Worm (Caenorhabditis elegans): Measurements from ENCODE around the gene utx-1.

The utx-1 gene

ce11 chrX:8582767-8583360 lies 25.9 kb downstream of the utx-1 start:
- no peak for TF ChIP-seq hlh-15 (tag; optimal IDR thresholded peaks at IDR 0.05)
- no peak for TF ChIP-seq nhr-232 (tag; optimal IDR thresholded peaks at IDR 0.05)
- no peak for TF ChIP-seq odd-2 (tag; optimal IDR thresholded peaks at IDR 0.05)
- TF ChIP-seq ceh-30 (tag; optimal IDR thresholded peaks at IDR 0.05): no peak

ce11 chrX:8584825-8585384 lies 28.0 kb downstream of the utx-1 start:
- TF ChIP-seq K02D7.2 (tag; optimal IDR thresholded peaks at IDR 0.05): no peak
- TF ChIP-seq lin-11 (tag; optimal IDR thresholded peaks at IDR 0.05): no peak
- no peak for TF ChIP-seq npax-4 (tag; optimal IDR thresholded peaks at IDR 0.05)
- no peak for TF ChIP-seq che-1 (tag; optimal IDR thresholded peaks at IDR 0.05)
- no peak for TF ChIP-seq ceh-18 (tag; optimal IDR thresholded peaks at IDR 0.05)
- no peak for TF ChIP-seq nhr-11 (tag; optimal IDR thresholded peaks at IDR 0.05)
- TF ChIP-seq ama-1 (optimal IDR thresholded peaks at IDR 0.05): no peak
- TF ChIP-seq unc-55 (GFP tag; optimal IDR thresholded peaks at IDR 0.05): no peak
- TF ChIP-seq hlh-8 (tag; optimal IDR thresholded peaks at IDR 0.05): no peak
- TF ChIP-seq mec-3 (tag; optimal IDR thresholded peaks at IDR 0.05; ENCODE audit: borderline replicate concordance): no peak
- no peak for TF ChIP-seq Y22D7AL.16 (tag; optimal IDR thresholded peaks at IDR 0.05)
- no peak for TF ChIP-seq nfya-1 (tag; optimal IDR thresholded peaks at IDR 0.05)
- TF ChIP-seq madf-2 (tag; optimal IDR thresholded peaks at IDR 0.05): no peak
- no peak for TF ChIP-seq ceh-19 (GFP tag; optimal IDR thresholded peaks at IDR 0.05)
- TF ChIP-seq C08G9.2 (tag; optimal IDR thresholded peaks at IDR 0.05): no peak
- TF ChIP-seq rnt-1 (tag; optimal IDR thresholded peaks at IDR 0.05): no peak

DNA sequence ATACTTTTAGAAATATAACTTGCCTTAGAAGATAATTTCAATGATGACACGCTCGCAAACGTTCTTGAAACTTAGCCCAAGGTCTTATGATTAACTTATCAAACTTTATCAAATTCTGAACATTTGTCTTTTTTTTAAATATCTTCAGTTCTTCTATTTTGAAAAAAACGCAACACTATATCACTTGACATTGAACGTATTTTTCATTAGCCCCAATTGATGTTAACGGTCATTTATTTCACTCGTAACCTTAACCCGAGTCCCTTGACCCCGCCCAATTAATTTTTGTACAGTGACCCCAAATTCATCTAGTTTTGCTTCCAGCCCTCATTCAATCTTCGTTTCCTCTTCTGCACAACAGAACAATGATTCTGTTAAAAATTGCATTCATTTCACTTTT lies 28.9 kb downstream of the utx-1 start, which contains the start of gene F18E9.3:
Gene F18E9.3 (plus strand): TSS at position 311 of the 400 bp plus-strand sequence.
- TF ChIP-seq ref-2 (tag; optimal IDR thresholded peaks at IDR 0.05): no peak
- no peak for TF ChIP-seq pha-2 (tag; optimal IDR thresholded peaks at IDR 0.05)

ce11 chrX:8592881-8593280 lies 35.9 kb downstream of the utx-1 start, which contains the start of gene nlp-7:
Gene nlp-7 (plus strand): TSS chrX:8593181.
- no peak for TF ChIP-seq odd-2 (tag; optimal IDR thresholded peaks at IDR 0.05)
- TF ChIP-seq hlh-15 (tag; optimal IDR thresholded peaks at IDR 0.05): no peak
- no peak for TF ChIP-seq dmd-4 (tag; optimal IDR thresholded peaks at IDR 0.05; ENCODE audit: borderline replicate concordance)
- no peak for TF ChIP-seq ceh-14 (tag; optimal IDR thresholded peaks at IDR 0.05)

DNA sequence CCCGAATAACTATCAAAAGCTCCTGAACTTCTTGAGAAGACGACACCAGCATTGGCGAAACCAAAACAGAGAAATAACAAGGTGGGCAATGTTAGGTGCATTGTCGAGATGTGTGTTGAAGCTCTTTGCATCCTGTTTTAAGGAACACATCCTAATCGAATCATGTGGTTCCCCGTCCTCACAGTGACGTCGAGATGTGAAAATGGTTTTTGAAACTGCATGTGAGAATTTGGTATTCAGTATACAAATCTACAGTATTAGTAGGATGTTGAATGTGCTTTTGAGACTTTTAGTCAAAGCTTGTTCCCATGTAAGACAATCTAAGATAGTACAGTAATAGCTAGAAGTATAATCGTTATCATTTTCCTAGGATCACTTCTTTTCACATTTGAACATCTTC lies 40.7 kb downstream of the utx-1 start, which contains the start of gene F18E9.7:
Gene F18E9.7 (minus strand): TSS at position 101 of the 400 bp plus-strand sequence.
- no peak for TF ChIP-seq unc-3 (GFP tag; conservative IDR thresholded peaks at IDR 0.05)
- TF ChIP-seq unc-3 (tag; optimal IDR thresholded peaks at IDR 0.05): no peak
- no peak for TF ChIP-seq syd-9 (tag; optimal IDR thresholded peaks at IDR 0.05)
- no peak for TF ChIP-seq fax-1 (tag; optimal IDR thresholded peaks at IDR 0.05)
- TF ChIP-seq fkh-6 (tag; optimal IDR thresholded peaks at IDR 0.05): no peak
- TF ChIP-seq unc-42 (tag; optimal IDR thresholded peaks at IDR 0.05): no peak
- TF ChIP-seq T23F11.4 (GFP tag; optimal IDR thresholded peaks at IDR 0.05): no peak
- no peak for TF ChIP-seq mec-3 (tag; optimal IDR thresholded peaks at IDR 0.05; ENCODE audit: borderline replicate concordance)
- TF ChIP-seq zip-5 (tag; optimal IDR thresholded peaks at IDR 0.05): no peak

- TF ChIP-seq eyg-1 (tag; optimal IDR thresholded peaks at IDR 0.05) (no peak), ttx-3 (tag; optimal IDR thresholded peaks at IDR 0.05) (no peak), che-1 (tag; optimal IDR thresholded peaks at IDR 0.05) (no peak), tbx-7 (tag; optimal IDR thresholded peaks at IDR 0.05) (no peak), pha-4 (tag; optimal IDR thresholded peaks at IDR 0.05) (no peak), tbx-2 (tag; optimal IDR thresholded peaks at IDR 0.05) (no peak), odd-2 (tag; optimal IDR thresholded peaks at IDR 0.05) (no peak), ceh-30 (tag; optimal IDR thresholded peaks at IDR 0.05) (no peak), unc-42 (tag; optimal IDR thresholded peaks at IDR 0.05) (no peak), ceh-34 (tag; optimal IDR thresholded peaks at IDR 0.05) (no peak)
These were observed 41.5 kb downstream of the utx-1 start for ce11 chrX:8598491-8598890.
